Worm (Caenorhabditis elegans) whole organism, L4/young adult: ENCODE measurements around the gene str-229.

Source experiments
- W03F9.2 ChIP-seq: fragments of 150-350 bp; optimal IDR thresholded peaks from 2 replicates; lab custom pipeline; 2014; ENCODE audit warnings: missing biosample characterization, missing genetic modification characterization
- dao-5 ChIP-seq: sonication (generic microtip); optimal IDR thresholded peaks from 2 replicates; lab custom pipeline; 2016; ENCODE audit warnings: missing genotype, missing genetic modification characterization, moderate library complexity, missing compliant biosample characterization
- him-1 ChIP-seq: sonication (generic microtip); optimal IDR thresholded peaks from 2 replicates; lab custom pipeline; 2016; ENCODE audit warnings: missing genotype, missing genetic modification reagents, missing genetic modification characterization, missing compliant biosample characterization

The str-229 gene

ce11 chrV:3877242-3877641 lies 25.1 kb downstream of the str-229 start:
- TF ChIP-seq W03F9.2 (tag; lab: Kevin White, UChicago) (no peak), dao-5 (tag; lab: Kevin White, UChicago) (no peak), him-1 (tag; lab: Kevin White, UChicago) (no peak)

- TF ChIP-seq W03F9.2 (tag; lab: Kevin White, UChicago) (no peak), dao-5 (tag; lab: Kevin White, UChicago) (no peak), him-1 (tag; lab: Kevin White, UChicago) (no peak)
These were observed 28.1 kb downstream of the str-229 start, which contains the start of gene nhr-158 for ce11 chrV:3874102-3874744. TSS of gene nhr-158 (minus strand) at chrV:3874152.

ce11 chrV:3870359-3870758 lies 32.0 kb downstream of the str-229 start:
- TF ChIP-seq W03F9.2 (tag; lab: Kevin White, UChicago) (no peak), him-1 (tag; lab: Kevin White, UChicago) (no peak), dao-5 (tag; lab: Kevin White, UChicago) (no peak)

- TF ChIP-seq dao-5 (tag; lab: Kevin White, UChicago) (no peak), W03F9.2 (tag; lab: Kevin White, UChicago) (no peak), him-1 (tag; lab: Kevin White, UChicago) (no peak)
These were observed 33.5 kb downstream of the str-229 start, which contains the start of gene nhr-157 for ce11 chrV:3868905-3869304. TSS of gene nhr-157 (minus strand) at chrV:3869005.

- TF ChIP-seq him-1 (tag; lab: Kevin White, UChicago) (no peak), dao-5 (tag; lab: Kevin White, UChicago) (no peak), W03F9.2 (tag; lab: Kevin White, UChicago) (no peak)
These were observed 37.1 kb downstream of the str-229 start for ce11 chrV:3865273-3865672.

ce11 chrV:3862851-3863250 lies 39.5 kb downstream of the str-229 start, which contains the start of gene nhr-187:
TSS of gene nhr-187 (minus strand) at chrV:3862951.
- TF ChIP-seq him-1 (tag; lab: Kevin White, UChicago) = no peak
- TF ChIP-seq W03F9.2 (tag; lab: Kevin White, UChicago) = no peak
- TF ChIP-seq dao-5 (tag; lab: Kevin White, UChicago) = no peak

- TF ChIP-seq him-1 (tag; lab: Kevin White, UChicago) (no peak), W03F9.2 (tag; lab: Kevin White, UChicago) (no peak), dao-5 (tag; lab: Kevin White, UChicago) (no peak)
These were observed 42.2 kb downstream of the str-229 start, which contains the start of gene nhr-189 for ce11 chrV:3860123-3860522. TSS of gene nhr-189 (minus strand) at chrV:3860243.

ce11 chrV:3857778-3858177 lies 44.6 kb downstream of the str-229 start, which contains the start of gene nhr-188:
TSS of gene nhr-188 (minus strand) at chrV:3857861.
- TF ChIP-seq W03F9.2 (tag; lab: Kevin White, UChicago) = no peak
- TF ChIP-seq him-1 (tag; lab: Kevin White, UChicago) = no peak

- TF ChIP-seq W03F9.2 (tag; lab: Kevin White, UChicago) = no peak
- TF ChIP-seq him-1 (tag; lab: Kevin White, UChicago) = no peak
- TF ChIP-seq dao-5 (tag; lab: Kevin White, UChicago) = no peak
These were observed 46.4 kb downstream of the str-229 start for ce11 chrV:3855916-3856315.

ce11 chrV:3854847-3855246 lies 47.5 kb downstream of the str-229 start, which contains the start of gene nhr-186:
TSS of gene nhr-186 (minus strand) at chrV:3854947.
- TF ChIP-seq dao-5 (tag; lab: Kevin White, UChicago) (no peak), W03F9.2 (tag; lab: Kevin White, UChicago) (no peak), him-1 (tag; lab: Kevin White, UChicago) (no peak)

ce11 chrV:3851760-3852159 lies 50.6 kb downstream of the str-229 start:
- TF ChIP-seq W03F9.2 (tag; lab: Kevin White, UChicago) = no peak
- no peak for TF ChIP-seq him-1 (tag; lab: Kevin White, UChicago)
- TF ChIP-seq dao-5 (tag; lab: Kevin White, UChicago) = no peak
